Fruit fly (Drosophila melanogaster) whole organism, embryonic: ENCODE measurements around the gene CG32066.

Source experiments
- Asciz ChIP-seq: fragments of 200-800 bp; sonication (Bioruptor generic); optimal IDR thresholded peaks from 2 replicates; lab custom pipeline; 2017; ENCODE audit warnings: missing biosample characterization, mild to moderate bottlenecking, missing genetic modification characterization, missing genetic modification reagents
- Atf6 ChIP-seq: fragments of 200-800 bp; sonication (Bioruptor generic); IDR thresholded peaks from 2 replicates; pipeline ENCODE4 v1.3.6; 2022; ENCODE audit warnings: missing biosample characterization, missing genetic modification characterization
- CG10147 ChIP-seq: fragments of 200-800 bp; sonication (Bioruptor generic); optimal IDR thresholded peaks from 2 replicates; lab custom pipeline; 2019; ENCODE audit warnings: missing biosample characterization, mild to moderate bottlenecking, missing genetic modification characterization, moderate library complexity
- CG10565 ChIP-seq: fragments of 200-800 bp; sonication (Bioruptor generic); optimal IDR thresholded peaks from 3 replicates; lab custom pipeline; 2016; ENCODE audit warnings: missing biosample characterization, mild to moderate bottlenecking, missing genetic modification characterization
- CG10654 ChIP-seq: fragments of 200-800 bp; sonication (Bioruptor generic); optimal IDR thresholded peaks from 2 replicates; lab custom pipeline; 2016; ENCODE audit warnings: missing biosample characterization, missing genetic modification characterization
- CG12071 ChIP-seq: fragments of 200-800 bp; sonication (Bioruptor generic); optimal IDR thresholded peaks from 3 replicates; lab custom pipeline; 2018; ENCODE audit warnings: missing biosample characterization, mild to moderate bottlenecking, missing genetic modification characterization
- CG13894 ChIP-seq: fragments of 200-800 bp; sonication (Bioruptor generic); optimal IDR thresholded peaks from 3 replicates; lab custom pipeline; 2018; ENCODE audit warnings: missing biosample characterization, mild to moderate bottlenecking, missing genetic modification characterization, moderate library complexity
- CG15479 ChIP-seq: fragments of 200-800 bp; sonication (Bioruptor generic); optimal IDR thresholded peaks from 3 replicates; lab custom pipeline; 2019; ENCODE audit warnings: missing biosample characterization, mild to moderate bottlenecking, missing genetic modification characterization, moderate library complexity
- CG18599 ChIP-seq: fragments of 200-800 bp; sonication (Bioruptor generic); optimal IDR thresholded peaks from 3 replicates; lab custom pipeline; 2017; ENCODE audit warnings: missing biosample characterization, missing genetic modification characterization, mild to moderate bottlenecking, moderate library complexity, missing genetic modification reagents
- CG3163 ChIP-seq: fragments of 200-800 bp; sonication (Bioruptor generic); optimal IDR thresholded peaks from 3 replicates; lab custom pipeline; 2016; ENCODE audit warnings: missing biosample characterization, missing genetic modification characterization
- CG32532 ChIP-seq: fragments of 200-800 bp; sonication (Bioruptor generic); IDR thresholded peaks from 2 replicates; pipeline ENCODE4 v1.3.6; 2022; ENCODE audit warnings: missing biosample characterization, missing genetic modification characterization
- CG33557 ChIP-seq: fragments of 200-800 bp; sonication (Bioruptor generic); optimal IDR thresholded peaks from 2 replicates; lab custom pipeline; 2019; ENCODE audit warnings: missing biosample characterization, mild to moderate bottlenecking, missing genetic modification characterization, moderate library complexity
- CG42726 ChIP-seq: fragments of 200-800 bp; sonication (Bioruptor generic); IDR thresholded peaks from 2 replicates; pipeline ENCODE4 v1.3.6; 2022; ENCODE audit warnings: missing biosample characterization, missing genetic modification characterization; ENCODE audit not compliant: partially characterized antibody
- CG4854 ChIP-seq: fragments of 200-800 bp; sonication (Bioruptor generic); optimal IDR thresholded peaks from 2 replicates; lab custom pipeline; 2016; ENCODE audit warnings: missing biosample characterization, missing genetic modification characterization, inconsistent platforms
- CG6175 ChIP-seq: fragments of 200-800 bp; sonication (Bioruptor generic); IDR thresholded peaks from 3 replicates; pipeline ENCODE4 v1.3.6; 2022; ENCODE audit warnings: missing biosample characterization, missing genetic modification characterization
- CG6791 ChIP-seq: fragments of 200-800 bp; sonication (Bioruptor generic); IDR thresholded peaks from 3 replicates; pipeline ENCODE4 v1.3.6; 2022; ENCODE audit warnings: missing biosample characterization, missing genetic modification characterization; ENCODE audit not compliant: partially characterized antibody
- CG7271 ChIP-seq: fragments of 200-800 bp; sonication (Bioruptor generic); optimal IDR thresholded peaks from 2 replicates; lab custom pipeline; 2018; ENCODE audit warnings: missing biosample characterization, mild to moderate bottlenecking, missing genetic modification characterization, moderate library complexity
- CG7556 ChIP-seq: fragments of 200-800 bp; sonication (Bioruptor generic); optimal IDR thresholded peaks from 2 replicates; lab custom pipeline; 2017; ENCODE audit warnings: missing biosample characterization, mild to moderate bottlenecking, missing genetic modification characterization
- CG8359 ChIP-seq: fragments of 200-800 bp; sonication (Bioruptor generic); optimal IDR thresholded peaks from 2 replicates; lab custom pipeline; 2017; ENCODE audit warnings: missing biosample characterization, mild to moderate bottlenecking, missing genetic modification characterization, borderline replicate concordance
- CG8478 ChIP-seq: fragments of >200 bp; optimal IDR thresholded peaks from 2 replicates; lab custom pipeline; 2018
- CG9609 ChIP-seq: fragments of 200-800 bp; sonication (Bioruptor generic); optimal IDR thresholded peaks from 3 replicates; lab custom pipeline; 2016; ENCODE audit warnings: missing biosample characterization, missing genetic modification characterization
- CG9817 ChIP-seq: fragments of 200-800 bp; sonication (Bioruptor generic); optimal IDR thresholded peaks from 2 replicates; lab custom pipeline; 2018; ENCODE audit warnings: missing biosample characterization, mild to moderate bottlenecking, missing genetic modification characterization, moderate library complexity
- Eip74EF ChIP-seq, 2 experiments: fragments of 200-800 bp in 1 of 2; fragments of >200 bp in 1 of 2; sonication (Bioruptor generic) in 1 of 2; optimal IDR thresholded peaks; 2 replicates each; lab custom pipeline; 2017 to 2019; ENCODE audit warnings: missing biosample characterization in 2 of 2, missing genetic modification characterization in 2 of 2, mild to moderate bottlenecking in 1 of 2, moderate library complexity in 1 of 2
- Gsc ChIP-seq: fragments of 200-800 bp; sonication (Bioruptor generic); IDR thresholded peaks from 2 replicates; pipeline ENCODE4 v1.3.6; 2022; ENCODE audit warnings: missing biosample characterization, missing genetic modification characterization
- Max ChIP-seq: fragments of 200-800 bp; sonication (Bioruptor generic); optimal IDR thresholded peaks from 2 replicates; lab custom pipeline; 2016; ENCODE audit warnings: missing biosample characterization, mild to moderate bottlenecking, missing genetic modification characterization
- Meics ChIP-seq: fragments of 200-800 bp; sonication (Bioruptor generic); optimal IDR thresholded peaks from 2 replicates; lab custom pipeline; 2017; ENCODE audit warnings: missing biosample characterization, mild to moderate bottlenecking, missing genetic modification characterization
- NfI ChIP-seq: fragments of 200-800 bp; sonication (Bioruptor generic); optimal IDR thresholded peaks from 3 replicates; lab custom pipeline; 2018; ENCODE audit warnings: missing biosample characterization, mild to moderate bottlenecking, missing genetic modification characterization, moderate library complexity
- Opbp ChIP-seq: fragments of 200-800 bp; sonication (Bioruptor generic); IDR thresholded peaks from 3 replicates; pipeline ENCODE4 v1.3.6; 2022; ENCODE audit warnings: missing biosample characterization, missing genetic modification characterization; ENCODE audit not compliant: partially characterized antibody
- Poxn ChIP-seq: fragments of 200-800 bp; sonication (Bioruptor generic); IDR thresholded peaks from 2 replicates; pipeline ENCODE4 v1.3.6; 2022; ENCODE audit warnings: missing biosample characterization, missing genetic modification characterization
- Ravus ChIP-seq: fragments of 200-800 bp; sonication (Bioruptor generic); IDR thresholded peaks from 2 replicates; pipeline ENCODE4 v1.3.6; 2022; ENCODE audit warnings: missing biosample characterization, missing genetic modification characterization
- Six4 ChIP-seq: fragments of 200-800 bp; sonication (Bioruptor generic); optimal IDR thresholded peaks from 2 replicates; lab custom pipeline; 2016; ENCODE audit warnings: missing biosample characterization, missing genetic modification characterization
- Sox102F ChIP-seq: fragments of 200-800 bp; sonication (Bioruptor generic); optimal IDR thresholded peaks from 2 replicates; lab custom pipeline; 2018; ENCODE audit warnings: missing biosample characterization, mild to moderate bottlenecking, missing genetic modification characterization, moderate library complexity
- ato ChIP-seq: fragments of 200-800 bp; sonication (Bioruptor generic); IDR thresholded peaks from 2 replicates; pipeline ENCODE4 v1.3.6; 2022; ENCODE audit warnings: missing biosample characterization, missing genetic modification characterization; ENCODE audit not compliant: partially characterized antibody
- bcd ChIP-seq: fragments of 200-800 bp; sonication (Bioruptor generic); optimal IDR thresholded peaks from 2 replicates; lab custom pipeline; 2017; ENCODE audit warnings: missing biosample characterization, mild to moderate bottlenecking, missing genetic modification characterization
- cwo ChIP-seq: fragments of 200-800 bp; sonication (Bioruptor generic); optimal IDR thresholded peaks from 3 replicates; lab custom pipeline; 2017; ENCODE audit warnings: missing biosample characterization, missing genetic modification characterization, mild to moderate bottlenecking, moderate library complexity, missing genetic modification reagents
- da ChIP-seq: fragments of 200-800 bp; sonication (Bioruptor generic); optimal IDR thresholded peaks from 2 replicates; lab custom pipeline; 2016; ENCODE audit warnings: missing biosample characterization, missing genetic modification characterization
- danr ChIP-seq: fragments of 200-800 bp; sonication (Bioruptor generic); IDR thresholded peaks from 2 replicates; pipeline ENCODE4 v1.3.6; 2022; ENCODE audit warnings: missing biosample characterization, missing genetic modification characterization
- gro ChIP-seq: fragments of 200-800 bp; sonication (Bioruptor generic); optimal IDR thresholded peaks from 2 replicates; lab custom pipeline; 2016; ENCODE audit warnings: missing biosample characterization, missing genetic modification characterization
- inv ChIP-seq: fragments of 200-800 bp; sonication (Bioruptor generic); IDR thresholded peaks from 2 replicates; pipeline ENCODE4 v1.3.6; 2022; ENCODE audit warnings: missing biosample characterization, missing genetic modification characterization; ENCODE audit not compliant: partially characterized antibody
- jumu ChIP-seq: fragments of 200-800 bp; sonication (Bioruptor generic); optimal IDR thresholded peaks from 3 replicates; lab custom pipeline; 2016; ENCODE audit warnings: missing biosample characterization, missing genetic modification characterization
- ken ChIP-seq: fragments of 200-800 bp; sonication (Bioruptor generic); IDR thresholded peaks from 3 replicates; pipeline ENCODE4 v1.3.6; 2022; ENCODE audit warnings: missing biosample characterization, missing genetic modification characterization
- lov ChIP-seq, 2 experiments: fragments of 200-800 bp in 1 of 2; fragments of >200 bp in 1 of 2; sonication (Bioruptor generic) in 1 of 2; IDR thresholded peaks in 1 of 2; optimal IDR thresholded peaks in 1 of 2; 2 replicates in 1 of 2; 3 replicates in 1 of 2; pipeline versions ENCODE4 v1.3.6 to Lab custom; 2017 to 2022; ENCODE audit warnings: missing biosample characterization in 1 of 2, missing genetic modification characterization in 1 of 2
- luna ChIP-seq: fragments of 200-800 bp; sonication (Bioruptor generic); optimal IDR thresholded peaks from 2 replicates; lab custom pipeline; 2016; ENCODE audit warnings: missing biosample characterization, missing genetic modification characterization
- nerfin-1 ChIP-seq: fragments of 200-800 bp; sonication (Bioruptor generic); optimal IDR thresholded peaks from 3 replicates; lab custom pipeline; 2019; ENCODE audit warnings: missing biosample characterization, mild to moderate bottlenecking, missing genetic modification characterization, moderate library complexity
- nmo ChIP-seq: fragments of 200-800 bp; sonication (Bioruptor generic); optimal IDR thresholded peaks from 2 replicates; lab custom pipeline; 2018; ENCODE audit warnings: missing biosample characterization, mild to moderate bottlenecking, missing genetic modification characterization, moderate library complexity
- nom ChIP-seq: fragments of 200-800 bp; sonication (Bioruptor generic); optimal IDR thresholded peaks from 2 replicates; lab custom pipeline; 2017; ENCODE audit warnings: missing biosample characterization, missing genetic modification characterization, mild to moderate bottlenecking, moderate library complexity, missing genetic modification reagents
- phol ChIP-seq: fragments of 200-800 bp; sonication (Bioruptor generic); optimal IDR thresholded peaks from 3 replicates; lab custom pipeline; 2018; ENCODE audit warnings: missing biosample characterization, mild to moderate bottlenecking, missing genetic modification characterization, moderate library complexity
- sisA ChIP-seq: fragments of 200-800 bp; sonication (Bioruptor generic); IDR thresholded peaks from 2 replicates; pipeline ENCODE4 v1.3.6; 2022; ENCODE audit warnings: missing biosample characterization, missing genetic modification characterization
- tll ChIP-seq, 2 experiments: fragments of 200-800 bp in 1 of 2; fragments of >200 bp in 1 of 2; sonication (Bioruptor generic) in 1 of 2; optimal IDR thresholded peaks; 2 replicates each; lab custom pipeline; 2017 to 2019; ENCODE audit warnings: missing biosample characterization in 2 of 2, missing genetic modification characterization in 2 of 2, mild to moderate bottlenecking in 1 of 2, moderate library complexity in 1 of 2

The CG32066 gene

DNA sequence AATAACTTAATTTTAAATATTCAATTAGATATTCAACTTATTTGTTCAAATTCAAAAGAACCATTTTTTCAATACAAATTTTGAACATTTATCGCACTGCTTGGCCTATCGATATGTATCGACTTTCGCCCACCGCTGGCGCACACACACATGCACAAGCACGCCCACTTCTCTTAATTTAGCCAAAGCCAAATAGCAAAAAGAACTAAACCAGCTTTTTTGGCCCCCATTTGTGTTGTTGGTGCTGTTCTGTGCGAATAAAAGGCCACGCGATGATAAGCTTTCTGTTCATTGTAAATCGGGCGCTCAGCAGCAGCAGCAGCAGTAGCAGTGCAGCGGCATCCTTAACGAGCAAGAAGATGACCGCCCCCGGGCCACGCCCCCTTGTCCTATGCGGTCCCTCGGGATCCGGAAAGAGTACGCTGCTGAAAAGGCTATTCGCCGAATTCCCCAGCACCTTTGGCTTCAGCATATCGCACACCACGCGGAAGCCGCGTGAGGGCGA lies 30.1 kb upstream of the CG32066 start, which contains the start of gene CG11811 (continued):
- TF ChIP-seq CG10654 (GFP tag; lab: Kevin White, UChicago): no peak
- no peak for TF ChIP-seq danr
- no peak for TF ChIP-seq Gsc
- no peak for TF ChIP-seq CG9609 (GFP tag; lab: Kevin White, UChicago)
- no peak for TF ChIP-seq da (GFP tag; lab: Kevin White, UChicago)
- TF ChIP-seq CG7556 (GFP tag; lab: Kevin White, UChicago): no peak
- peak; percentile 38 for TF ChIP-seq phol (tag; lab: Kevin White, UChicago)
- no peak for TF ChIP-seq CG10147 (GFP tag; lab: Kevin White, UChicago)
- peak; percentile 73 for TF ChIP-seq ato
- peak; percentile 9 for TF ChIP-seq nmo
- TF ChIP-seq jumu (GFP tag; lab: Kevin White, UChicago): no peak
- TF ChIP-seq CG13894 (tag; lab: Kevin White, UChicago): peak; percentile 69
- no peak for TF ChIP-seq cwo (GFP tag; lab: Kevin White, UChicago)
- TF ChIP-seq Meics (GFP tag; lab: Kevin White, UChicago): no peak
- no peak for TF ChIP-seq bcd (GFP tag; lab: Kevin White, UChicago)
- no peak for TF ChIP-seq ken (GFP tag; lab: Robert Waterston, UW)
- TF ChIP-seq Sox102F (GFP tag; lab: Kevin White, UChicago): no peak
- no peak for TF ChIP-seq CG6175 (GFP tag; lab: Robert Waterston, UW)
- TF ChIP-seq nerfin-1 (tag; lab: Kevin White, UChicago): no peak
- peak; percentile 63 for TF ChIP-seq inv (GFP tag; lab: Robert Waterston, UW)
- peak; percentile 78 for TF ChIP-seq CG6791 (GFP tag; lab: Robert Waterston, UW)
- TF ChIP-seq CG8478: no peak
- no peak for TF ChIP-seq nom (GFP tag; lab: Kevin White, UChicago)
- TF ChIP-seq lov (optimal IDR thresholded peaks at IDR 0.05; lab: Kevin White, UChicago): no peak
- no peak for TF ChIP-seq lov (GFP tag; IDR thresholded peaks at IDR 0.05; lab: Robert Waterston, UW)
- no peak for TF ChIP-seq CG7271 (tag; lab: Kevin White, UChicago)
- peak; percentile 91 for TF ChIP-seq Opbp (GFP tag; lab: Robert Waterston, UW)
- no peak for TF ChIP-seq Asciz (GFP tag; lab: Kevin White, UChicago)
- no peak for TF ChIP-seq CG9817 (tag; lab: Kevin White, UChicago)
- peak; percentile 32 for TF ChIP-seq CG4854
- peak; percentile 26 for TF ChIP-seq CG18599
- 0 out of 2 replicates have a peak, but pooled peaks have one; percentile 36 for TF ChIP-seq CG32532 (GFP tag; lab: Robert Waterston, UW)
- TF ChIP-seq CG42726 (GFP tag; lab: Robert Waterston, UW): peak; percentile 37
- TF ChIP-seq CG10565: no peak
- TF ChIP-seq Max (GFP tag; lab: Kevin White, UChicago): no peak
- no peak for TF ChIP-seq Atf6 (GFP tag; lab: Robert Waterston, UW)
- no peak for TF ChIP-seq Poxn (GFP tag; lab: Robert Waterston, UW)
- no peak for TF ChIP-seq CG15479 (GFP tag; lab: Kevin White, UChicago)
- TF ChIP-seq CG8359: no peak
- TF ChIP-seq Ravus (GFP tag; lab: Robert Waterston, UW): no peak
- TF ChIP-seq Six4: no peak
- no peak for TF ChIP-seq Eip74EF (GFP tag; optimal IDR thresholded peaks at IDR 0.05; lab: Kevin White, UChicago)
- no peak for TF ChIP-seq sisA (GFP tag; lab: Robert Waterston, UW)
- peak; percentile 84 for TF ChIP-seq CG3163 (GFP tag; lab: Kevin White, UChicago)
- TF ChIP-seq CG12071 (GFP tag; lab: Kevin White, UChicago): no peak
- no peak for TF ChIP-seq NfI (GFP tag; lab: Kevin White, UChicago)
- TF ChIP-seq luna (GFP tag; lab: Kevin White, UChicago): no peak
- TF ChIP-seq gro (GFP tag; lab: Kevin White, UChicago): peak; percentile 16
- no peak for TF ChIP-seq tll (GFP tag; optimal IDR thresholded peaks at IDR 0.05; lab: Kevin White, UChicago)
- no peak for TF ChIP-seq CG33557 (GFP tag; lab: Kevin White, UChicago)
